Fruit fly (Drosophila melanogaster): ENCODE measurements around the gene inaF-A.

The inaF-A gene

DNA sequence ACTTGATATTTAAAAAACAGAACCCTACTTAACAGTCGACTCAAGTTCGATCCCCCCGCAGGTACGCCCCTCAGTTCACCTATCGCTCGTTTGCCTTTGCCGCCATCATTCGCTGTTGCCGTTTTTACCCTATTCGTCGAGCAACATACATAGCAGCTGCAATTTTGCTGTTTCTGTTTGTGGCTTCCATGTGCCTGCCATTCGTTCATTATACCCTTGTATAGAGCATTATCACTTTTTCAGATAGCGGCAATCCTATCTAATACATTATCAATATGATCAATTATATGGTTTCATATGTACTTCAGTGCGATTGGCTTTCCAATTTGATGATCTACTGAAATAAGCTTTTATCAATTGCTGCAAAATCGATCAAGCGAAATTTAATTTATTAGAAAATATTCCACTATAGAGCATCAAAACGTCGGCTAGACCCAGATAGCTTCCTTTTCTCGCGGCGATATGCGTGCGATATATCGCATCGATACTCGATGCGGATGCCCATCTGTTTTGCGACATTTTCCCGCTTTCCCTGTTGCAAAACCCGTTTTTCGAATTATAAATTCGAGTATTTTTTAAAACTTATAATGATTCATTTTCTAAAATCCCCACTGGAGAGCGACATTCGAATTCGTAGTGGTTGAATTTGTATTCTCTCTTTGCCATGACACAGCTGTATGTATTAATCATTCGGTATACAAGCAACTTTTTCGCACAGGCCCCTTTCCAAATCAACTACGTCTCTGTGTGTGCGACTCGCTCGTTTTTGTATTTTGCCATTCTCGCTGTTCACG, 17.6 kb downstream of the inaF-A start:
- TF ChIP-seq noc (tag; optimal IDR thresholded peaks at IDR 0.05), result peak; percentile 91

DNA sequence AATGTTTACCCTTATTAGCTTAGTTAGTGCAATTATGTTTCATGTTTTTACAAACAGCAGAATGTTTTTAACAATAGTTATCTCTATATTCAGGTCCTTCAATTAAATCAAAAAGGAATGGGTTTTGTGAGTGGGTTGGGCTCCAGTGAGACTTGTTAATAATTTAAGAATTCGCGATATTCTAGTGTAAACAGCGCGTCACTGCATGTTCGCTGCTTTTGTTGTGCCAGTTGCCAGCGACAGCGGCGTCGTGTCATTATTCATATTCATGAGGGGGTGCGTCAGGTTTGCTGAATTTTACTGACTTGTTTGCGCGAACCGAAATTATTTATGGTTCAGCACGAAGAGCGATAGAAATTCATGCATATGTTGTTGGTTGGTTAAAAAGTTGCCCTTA, 18.4 kb downstream of the inaF-A start, which contains the start of gene Amun:
Gene Amun, minus strand, starts transcription at position 303 of the 397 bp plus-strand sequence.
- no peak for TF ChIP-seq noc (tag; optimal IDR thresholded peaks at IDR 0.05)

DNA sequence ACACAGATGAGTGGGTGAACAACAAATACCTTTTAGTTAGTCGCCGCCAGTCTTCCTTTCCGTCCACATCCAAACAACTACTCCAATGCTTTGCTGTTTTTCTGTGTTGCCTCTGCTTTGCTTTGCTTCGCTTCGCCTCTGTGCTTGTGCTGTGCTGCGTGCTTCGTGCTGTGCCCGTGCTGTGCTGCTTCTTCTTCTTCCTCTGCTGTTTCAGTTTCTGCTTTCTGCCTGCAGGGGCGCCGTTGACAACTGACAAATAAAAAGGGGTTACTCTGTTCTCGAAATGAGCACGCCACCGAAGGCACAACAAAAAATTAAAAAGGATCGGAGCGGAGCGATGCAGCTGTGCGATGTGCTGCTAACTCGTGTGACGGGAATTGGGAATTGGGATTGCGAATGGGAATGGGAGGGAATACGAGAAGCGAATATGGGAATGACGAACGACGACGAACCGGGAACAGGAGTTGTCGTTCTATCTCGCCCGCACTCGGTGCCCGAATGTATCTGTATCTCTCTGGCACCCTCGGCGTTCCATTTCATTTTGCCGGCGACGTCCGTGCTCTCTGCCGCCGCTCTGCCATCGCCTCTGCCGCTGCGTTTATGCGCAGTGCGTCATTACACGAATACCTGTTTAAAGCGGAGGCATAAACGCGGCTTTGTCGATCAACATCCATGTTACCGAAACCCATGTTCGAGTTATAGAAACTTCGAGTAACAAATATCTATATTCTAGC, 19.0 kb downstream of the inaF-A start:
- TF ChIP-seq noc (tag; optimal IDR thresholded peaks at IDR 0.05), result peak; percentile 29

DNA sequence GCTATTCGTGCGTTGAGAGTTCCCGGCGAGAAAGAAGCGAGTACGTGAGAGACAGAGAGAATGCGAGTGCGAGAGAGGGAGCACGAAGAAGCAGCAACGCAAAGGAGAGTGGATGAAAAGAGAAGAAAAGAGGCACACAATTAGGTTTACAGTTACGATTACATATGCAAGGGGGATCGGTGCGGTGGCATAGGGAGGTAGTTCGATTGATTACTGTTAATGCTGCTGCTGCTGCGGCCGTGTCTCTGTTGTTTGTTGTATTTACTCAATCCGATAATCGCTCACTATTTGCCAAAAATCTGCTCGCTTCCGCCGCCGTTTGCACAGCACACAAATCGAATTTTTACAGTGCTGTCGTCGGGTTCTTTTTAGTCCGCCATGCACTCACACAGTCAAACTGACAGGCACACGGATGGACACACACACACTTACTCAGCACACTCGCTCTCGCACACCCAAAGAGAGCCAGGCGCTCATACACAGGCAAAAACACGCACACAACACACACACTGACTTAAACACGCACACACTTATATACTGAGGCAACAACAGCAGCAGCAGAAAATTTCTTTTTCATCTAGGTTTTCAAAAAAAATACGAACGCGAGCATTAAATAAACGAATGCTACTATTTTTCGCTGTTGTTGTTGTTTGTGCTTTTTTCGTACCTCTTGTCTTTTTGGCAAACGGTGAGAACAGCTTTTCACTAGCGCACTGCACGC, 19.7 kb downstream of the inaF-A start:
- TF ChIP-seq noc (tag; optimal IDR thresholded peaks at IDR 0.05), result peak; percentile 2

DNA sequence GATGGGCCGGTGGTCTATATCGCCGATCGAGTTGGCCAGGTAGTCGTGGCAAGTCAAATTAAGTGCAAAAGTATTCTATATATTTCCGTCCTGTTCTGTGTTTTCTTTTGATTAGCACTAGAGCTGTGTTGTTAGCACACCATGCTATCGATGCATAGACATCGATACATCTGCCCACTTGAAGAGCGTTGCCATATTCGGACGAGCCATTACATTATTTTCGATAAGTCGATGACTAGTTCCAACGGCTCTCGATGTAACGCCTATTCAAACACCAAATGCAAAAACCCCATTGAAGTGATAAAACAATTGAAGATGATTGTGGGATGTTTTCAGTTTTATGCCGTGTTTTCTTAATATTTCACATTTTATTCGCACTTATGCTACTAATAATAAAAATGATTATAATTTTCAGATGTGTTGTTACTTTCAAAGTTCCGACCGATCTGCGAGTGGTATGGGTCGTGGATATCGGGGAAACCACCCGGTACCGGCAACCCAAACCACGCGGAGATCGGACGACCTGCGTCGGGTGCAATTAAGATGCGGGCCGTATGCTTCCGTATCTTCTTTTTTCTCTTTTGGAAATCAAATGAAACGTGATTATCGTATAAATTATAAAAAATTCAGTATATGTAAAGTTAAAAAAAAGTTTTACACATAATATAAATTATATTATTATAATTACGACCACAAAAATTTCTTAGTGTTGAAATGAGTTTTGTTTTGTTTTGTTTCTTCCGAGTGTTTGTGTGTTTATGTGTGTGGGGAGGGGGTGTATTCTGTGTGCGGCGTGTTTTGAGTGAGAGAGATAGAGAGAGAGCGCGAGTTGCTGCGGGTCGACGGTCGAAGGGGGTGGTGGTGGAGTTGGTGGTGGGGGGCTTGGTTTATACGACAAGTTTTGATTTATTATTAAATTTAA, 23.6 kb downstream of the inaF-A start, which contains the start of gene FucT6:
Gene FucT6, minus strand, starts transcription at position 153 of the 922 bp plus-strand sequence.
- TF ChIP-seq noc (tag; optimal IDR thresholded peaks at IDR 0.05), result no peak

DNA sequence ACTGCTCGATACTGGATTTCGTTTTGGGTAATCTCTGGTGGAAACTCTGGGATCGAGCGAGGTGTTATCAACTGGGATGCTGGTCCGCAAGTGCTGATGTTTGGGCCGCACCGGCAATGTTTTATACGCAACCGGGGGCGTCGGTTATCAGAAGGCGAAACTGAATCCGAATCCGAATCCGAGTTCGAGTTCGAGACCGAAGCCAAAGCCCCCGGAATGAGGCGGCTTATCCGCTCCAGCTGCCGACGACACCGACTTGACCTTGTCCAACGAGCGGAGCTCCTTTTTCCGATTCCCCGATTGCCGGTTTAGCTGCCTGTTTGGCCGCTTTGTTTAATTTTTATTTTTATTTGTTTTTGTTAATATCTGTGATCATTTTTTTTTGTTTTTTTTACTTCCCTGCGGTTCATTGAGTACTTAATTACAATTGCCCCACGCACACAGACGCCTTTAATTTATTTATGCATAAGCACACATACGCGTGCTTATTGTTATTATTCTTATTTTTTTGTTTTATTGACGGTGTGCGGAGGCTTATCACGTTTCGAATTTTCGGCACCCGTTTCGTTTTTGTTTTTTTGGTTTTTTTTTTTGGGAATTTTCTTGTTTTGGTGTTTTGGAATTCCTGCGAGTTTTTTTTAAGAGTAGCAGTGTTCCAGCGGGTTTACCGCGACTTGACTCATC, 28.6 kb downstream of the inaF-A start, which contains the start of gene CG2444:
Gene CG2444, minus strand, starts transcription at position 372 of the 684 bp plus-strand sequence.
- TF ChIP-seq noc (tag; optimal IDR thresholded peaks at IDR 0.05), result no peak

DNA sequence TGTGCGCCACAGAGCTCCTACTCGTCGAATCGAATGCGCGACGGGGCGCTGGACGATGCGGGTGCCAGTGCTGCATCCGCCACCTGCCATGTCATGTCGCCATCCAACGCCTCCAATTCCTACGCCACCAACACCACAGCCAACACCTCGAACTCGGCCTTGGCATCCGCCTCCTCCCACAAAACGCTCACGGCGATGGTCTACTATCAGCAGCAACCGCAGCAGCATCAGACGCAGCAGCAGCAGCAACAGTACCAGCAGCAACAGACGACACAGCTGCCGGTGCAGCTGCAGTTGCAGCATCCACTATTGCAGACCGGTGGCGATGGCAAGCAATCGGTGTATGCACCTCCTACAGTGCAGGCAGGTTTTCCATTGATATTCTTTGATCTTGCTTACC, 32.9 kb downstream of the inaF-A start:
- no peak for TF ChIP-seq noc (tag; optimal IDR thresholded peaks at IDR 0.05)

DNA sequence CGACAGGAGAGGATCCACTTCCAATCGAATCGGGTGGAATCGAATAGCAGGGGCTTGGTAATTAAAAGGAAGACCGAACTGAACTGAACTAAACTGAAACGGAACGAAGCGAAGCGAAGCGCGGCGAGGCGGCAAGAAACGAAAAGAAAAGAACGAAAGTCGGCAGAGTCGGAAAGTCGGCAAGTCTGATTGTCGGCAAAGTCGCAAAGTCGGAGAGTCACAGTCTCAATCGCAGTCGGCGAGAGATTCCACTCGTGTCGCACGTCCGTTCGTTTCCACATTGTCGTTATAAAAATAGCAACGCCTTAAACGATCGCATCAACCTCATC, 37.8 kb downstream of the inaF-A start:
- no peak for TF ChIP-seq noc (tag; optimal IDR thresholded peaks at IDR 0.05)

DNA sequence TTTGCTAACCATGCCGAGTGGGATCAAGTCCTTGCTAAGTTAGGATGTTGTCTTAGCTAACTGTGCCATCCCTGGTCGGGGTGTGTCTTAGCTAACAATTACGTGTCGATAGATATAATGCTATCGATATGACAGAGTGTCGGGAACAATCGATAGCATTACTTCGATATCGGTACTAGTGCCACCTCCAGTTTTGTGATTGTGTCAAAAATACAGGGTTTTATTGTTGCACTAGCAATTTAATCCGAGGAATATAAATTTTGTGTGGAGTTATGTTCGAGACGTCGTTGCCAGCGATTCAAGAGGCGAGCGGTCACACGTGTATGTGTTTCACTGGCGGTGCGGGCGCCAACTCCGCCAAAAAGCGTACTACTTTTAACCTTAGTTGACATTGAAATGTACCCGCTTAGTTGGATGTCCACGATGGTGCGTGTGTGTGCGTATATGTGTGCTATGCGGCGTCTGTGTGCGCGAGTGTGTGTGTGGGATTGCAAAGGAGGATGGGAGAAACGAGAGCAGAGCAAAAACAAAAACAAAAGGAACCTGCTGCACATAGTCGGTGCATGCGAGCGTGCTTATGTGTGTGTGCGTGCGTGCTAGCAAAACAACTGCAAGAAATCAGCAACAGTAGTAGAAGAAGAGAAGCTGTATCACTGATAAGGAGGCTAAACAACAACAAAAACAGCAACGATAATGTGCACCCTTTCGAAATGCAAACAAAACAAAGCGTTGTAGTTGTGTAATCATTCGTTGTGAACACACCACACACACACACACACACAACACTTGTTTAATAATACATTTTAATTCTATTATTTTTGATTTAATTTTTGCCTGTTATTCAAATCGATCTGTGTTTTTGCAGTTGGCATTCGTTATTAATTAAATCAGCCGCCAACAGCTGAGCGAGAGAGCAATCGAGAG, 38.5 kb downstream of the inaF-A start, which contains the start of gene PhKgamma:
Gene PhKgamma, plus strand, starts transcription at position 179 of the 924 bp plus-strand sequence.
- TF ChIP-seq noc (tag; optimal IDR thresholded peaks at IDR 0.05), result no peak

DNA sequence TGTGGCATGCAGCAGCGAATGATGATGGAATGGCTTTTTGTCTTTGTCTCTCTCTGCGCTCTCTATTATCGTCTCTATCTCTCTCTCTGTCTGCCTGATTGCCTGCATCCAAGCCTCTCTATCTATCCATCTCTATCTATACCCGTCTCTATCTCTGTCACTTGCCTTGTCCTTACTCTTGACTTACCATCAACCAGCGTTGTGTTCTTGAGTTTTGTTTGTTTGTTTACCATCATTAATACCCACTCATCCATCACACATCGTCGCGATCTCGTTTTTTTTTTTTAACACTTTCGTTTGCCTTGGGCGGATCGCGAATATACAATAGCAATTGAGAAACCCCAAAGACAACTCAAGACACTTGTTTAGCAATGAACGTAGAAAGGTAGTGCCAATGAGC, 44.0 kb downstream of the inaF-A start:
- TF ChIP-seq noc (tag; optimal IDR thresholded peaks at IDR 0.05), result no peak

DNA sequence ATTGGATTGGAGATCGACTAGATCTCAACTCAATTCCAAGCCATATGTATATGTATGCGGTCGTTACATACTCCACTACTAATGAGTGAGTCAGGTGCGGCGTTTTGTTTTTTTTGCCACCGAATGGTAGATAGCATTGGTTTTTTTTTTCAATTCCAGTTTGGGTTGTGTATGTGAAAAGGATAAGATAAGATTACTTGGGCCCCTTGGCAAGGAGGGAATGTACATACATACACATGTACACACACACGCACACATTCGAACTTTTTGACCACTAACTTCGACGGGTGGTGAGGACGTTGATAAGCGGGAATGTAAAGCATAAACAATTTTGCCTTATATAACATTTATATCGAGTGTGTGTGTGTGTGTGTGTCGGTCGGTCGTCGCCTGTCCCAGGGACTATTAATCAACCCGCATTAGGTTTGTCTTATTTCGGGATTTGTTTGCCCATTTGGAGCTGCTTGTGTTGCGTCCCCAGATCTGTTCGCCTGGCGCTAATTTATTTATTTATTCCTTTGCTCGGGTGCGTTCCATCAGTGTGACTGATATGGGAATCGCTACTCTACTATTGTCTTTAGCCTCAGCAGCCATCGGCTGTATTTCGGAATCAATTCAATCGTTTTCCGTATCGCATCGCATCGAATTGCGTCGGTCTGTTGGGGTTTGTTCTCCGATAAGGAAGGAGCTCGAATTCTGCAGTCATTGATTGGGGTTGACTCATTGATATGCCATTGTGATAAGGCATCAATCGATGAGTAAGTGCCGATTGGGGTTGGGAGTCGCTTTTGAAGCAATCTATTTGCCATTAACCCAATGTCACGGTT, 45.8 kb downstream of the inaF-A start:
- TF ChIP-seq noc (tag; optimal IDR thresholded peaks at IDR 0.05), result no peak

DNA sequence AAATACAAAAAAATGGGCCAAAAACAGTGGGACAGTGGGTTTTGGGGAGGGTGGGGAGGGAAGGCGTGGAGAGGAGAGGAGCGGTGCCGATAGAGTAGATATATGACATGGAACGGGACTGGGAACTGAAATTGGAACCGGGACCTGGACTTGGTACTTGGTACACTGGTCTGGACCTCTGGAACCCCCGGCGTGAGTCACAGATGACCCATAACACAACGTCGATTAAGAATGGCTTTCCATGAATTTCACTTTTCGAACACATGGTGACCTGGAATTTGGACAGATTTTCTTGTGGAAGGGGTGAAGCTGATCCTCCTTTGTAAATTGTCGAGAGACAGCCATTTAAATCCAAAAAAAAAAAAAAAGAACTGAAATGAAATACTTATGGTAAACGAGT, 47.0 kb downstream of the inaF-A start:
- no peak for TF ChIP-seq noc (tag; optimal IDR thresholded peaks at IDR 0.05)
